Worm (Caenorhabditis elegans) whole organism, L4 larva: Measurements from ENCODE around the gene T11F9.21.

Source experiments
- F10B5.3 ChIP-seq: sonication (generic microtip); optimal IDR thresholded peaks from 2 replicates; lab custom pipeline; 2016; ENCODE audit warnings: mild to moderate bottlenecking, missing genetic modification characterization, missing compliant biosample characterization
- F37D6.2 ChIP-seq: sonication (generic microtip); optimal IDR thresholded peaks from 2 replicates; lab custom pipeline; 2016; ENCODE audit warnings: mild to moderate bottlenecking, missing genetic modification characterization, missing compliant biosample characterization
- T20F7.1 ChIP-seq: fragments of 200-800 bp; sonication (Bioruptor generic); optimal IDR thresholded peaks from 2 replicates; lab custom pipeline; 2018; ENCODE audit warnings: mild to moderate bottlenecking, missing genetic modification characterization, missing compliant biosample characterization
- Y48G9A.11 ChIP-seq: fragments of 200-800 bp; sonication (Bioruptor generic); IDR thresholded peaks from 2 replicates; pipeline ENCODE4 v1.3.6; 2022; ENCODE audit warnings: missing genetic modification reagents, missing genetic modification characterization, missing compliant biosample characterization
- ZK337.2 ChIP-seq: fragments of 200-800 bp; sonication (Bioruptor generic); IDR thresholded peaks from 2 replicates; pipeline ENCODE4 v1.3.6; 2022; ENCODE audit warnings: missing genetic modification reagents, missing genetic modification characterization, missing compliant biosample characterization
- aly-2 ChIP-seq: sonication (generic microtip); optimal IDR thresholded peaks from 2 replicates; lab custom pipeline; 2018; ENCODE audit warnings: missing biosample characterization, missing genetic modification characterization
- arid-1 ChIP-seq: fragments of 200-800 bp; sonication (Bioruptor generic); conservative IDR thresholded peaks from 2 replicates; pipeline ENCODE4 v1.3.6; 2022; ENCODE audit warnings: missing genetic modification reagents, missing genetic modification characterization, missing compliant biosample characterization
- ceh-44 ChIP-seq: fragments of 200-800 bp; sonication (Bioruptor generic); IDR thresholded peaks from 2 replicates; pipeline ENCODE4 v1.3.6; 2022; ENCODE audit warnings: missing genetic modification reagents, missing genetic modification characterization, missing compliant biosample characterization
- ceh-62 ChIP-seq: sonication (generic microtip); optimal IDR thresholded peaks from 2 replicates; lab custom pipeline; 2017; ENCODE audit warnings: missing biosample characterization, missing genetic modification characterization
- ces-1 ChIP-seq: fragments of 150-350 bp; sonication (generic microtip); optimal IDR thresholded peaks from 4 replicates; lab custom pipeline; 2014; ENCODE audit warnings: missing biosample characterization, missing genetic modification reagents, missing genetic modification characterization
- cey-2 ChIP-seq: sonication (generic microtip); optimal IDR thresholded peaks from 3 replicates; lab custom pipeline; 2017; ENCODE audit warnings: missing genetic modification characterization, mild to moderate bottlenecking, missing compliant biosample characterization, antibody characterized with exemption, borderline replicate concordance; ENCODE audit not compliant: insufficient read depth
- ctbp-1 ChIP-seq: fragments of 200-800 bp; sonication (Bioruptor generic); IDR thresholded peaks from 2 replicates; pipeline ENCODE4 v1.3.6; 2022; ENCODE audit warnings: missing genetic modification reagents, missing genetic modification characterization, missing compliant biosample characterization
- daf-16 ChIP-seq, 3 experiments: sonication (generic microtip); optimal IDR thresholded peaks; 2 replicates each; lab custom pipeline; 2016 to 2017; ENCODE audit warnings: missing genetic modification characterization in 3 of 3, missing genetic modification reagents in 3 of 3, mild to moderate bottlenecking in 2 of 3, missing compliant biosample characterization in 2 of 3, missing biosample characterization in 1 of 3, moderate library complexity in 1 of 3
- daf-8 ChIP-seq: fragments of 200-800 bp; sonication (Bioruptor generic); IDR thresholded peaks from 2 replicates; pipeline ENCODE4 v1.3.6; 2022; ENCODE audit warnings: missing genetic modification characterization, missing compliant biosample characterization
- dmd-6 ChIP-seq: fragments of 200-800 bp; sonication (Bioruptor generic); IDR thresholded peaks from 2 replicates; pipeline ENCODE4 v1.3.6; 2022; ENCODE audit warnings: missing genetic modification reagents, missing genetic modification characterization, missing compliant biosample characterization
- dpl-1 ChIP-seq: fragments of 150-350 bp; optimal IDR thresholded peaks from 2 replicates; lab custom pipeline; 2014; ENCODE audit warnings: missing biosample characterization, missing genetic modification reagents, missing genetic modification characterization
- gei-8 ChIP-seq: fragments of 200-800 bp; sonication (Bioruptor generic); optimal IDR thresholded peaks from 2 replicates; lab custom pipeline; 2018; ENCODE audit warnings: mild to moderate bottlenecking, missing genetic modification characterization, missing compliant biosample characterization
- hif-1 ChIP-seq, 2 experiments: sonication (generic microtip); optimal IDR thresholded peaks; 2 replicates each; lab custom pipeline; 2016 to 2017; ENCODE audit warnings: missing compliant biosample characterization in 2 of 2, missing genetic modification characterization in 2 of 2, missing genetic modification reagents in 2 of 2, missing genotype in 2 of 2, mild to moderate bottlenecking in 1 of 2
- hmg-1.1 ChIP-seq: fragments of 200-800 bp; sonication (Bioruptor generic); IDR thresholded peaks from 2 replicates; pipeline ENCODE4 v1.3.6; 2022; ENCODE audit warnings: missing genetic modification reagents, missing genetic modification characterization, missing compliant biosample characterization
- lin-38 ChIP-seq: fragments of 200-800 bp; sonication (Bioruptor generic); IDR thresholded peaks from 2 replicates; pipeline ENCODE4 v1.3.6; 2022; ENCODE audit warnings: missing genetic modification reagents, missing genetic modification characterization, missing compliant biosample characterization
- lin-39 ChIP-seq: fragments of 150-350 bp; optimal IDR thresholded peaks from 2 replicates; lab custom pipeline; 2014; ENCODE audit warnings: missing biosample characterization, missing genetic modification reagents, missing genetic modification characterization
- lsy-2 ChIP-seq, 2 experiments: fragments of 150-350 bp in 1 of 2; sonication (generic microtip) in 1 of 2; optimal IDR thresholded peaks; 2 replicates each; lab custom pipeline; 2014 to 2017; ENCODE audit warnings: missing biosample characterization in 2 of 2, missing genetic modification characterization in 2 of 2
- mdl-1 ChIP-seq, 2 experiments: fragments of 150-350 bp in 1 of 2; sonication (generic microtip) in 1 of 2; optimal IDR thresholded peaks; 2 replicates each; lab custom pipeline; 2014 to 2017; ENCODE audit warnings: missing biosample characterization in 2 of 2, missing genetic modification characterization in 2 of 2
- nhr-111 ChIP-seq: fragments of 200-800 bp; sonication (Bioruptor generic); optimal IDR thresholded peaks from 2 replicates; lab custom pipeline; 2018; ENCODE audit warnings: mild to moderate bottlenecking, missing genetic modification characterization, missing compliant biosample characterization
- nhr-28 ChIP-seq: fragments of 150-350 bp; optimal IDR thresholded peaks from 2 replicates; lab custom pipeline; 2014; ENCODE audit warnings: missing biosample characterization, missing genetic modification characterization
- pha-4 ChIP-seq, 2 experiments: fragments of 150-350 bp in 1 of 2; fragments of 200-800 bp in 1 of 2; sonication (Bioruptor generic) in 1 of 2; IDR thresholded peaks in 1 of 2; optimal IDR thresholded peaks in 1 of 2; 2 replicates each; pipeline versions ENCODE4 v1.3.6 to Lab custom; 2014 to 2022; ENCODE audit warnings: missing genetic modification characterization in 2 of 2, missing genetic modification reagents in 2 of 2, missing biosample characterization in 1 of 2, missing compliant biosample characterization in 1 of 2
- pqm-1 ChIP-seq: sonication (generic microtip); optimal IDR thresholded peaks from 2 replicates; lab custom pipeline; 2017; ENCODE audit warnings: missing biosample characterization, missing genetic modification characterization
- spr-1 ChIP-seq: sonication (generic microtip); optimal IDR thresholded peaks from 2 replicates; lab custom pipeline; 2016; ENCODE audit warnings: mild to moderate bottlenecking, missing genetic modification characterization, missing compliant biosample characterization
- spr-3 ChIP-seq: fragments of 200-800 bp; sonication (Bioruptor generic); optimal IDR thresholded peaks from 2 replicates; lab custom pipeline; 2018; ENCODE audit warnings: mild to moderate bottlenecking, missing genetic modification characterization, missing compliant biosample characterization
- tra-1 ChIP-seq: fragments of 200-800 bp; sonication (Bioruptor generic); IDR thresholded peaks from 2 replicates; pipeline ENCODE4 v1.3.6; 2022; ENCODE audit warnings: missing genetic modification reagents, missing genetic modification characterization, missing compliant biosample characterization
- unc-62 ChIP-seq, 3 experiments: fragments of 150-350 bp in 1 of 3; sonication (generic microtip); optimal IDR thresholded peaks in 2 of 3; peaks in 1 of 3; 1 replicate in 1 of 3; 2 replicates in 2 of 3; lab custom pipeline; 2014 to 2017; ENCODE audit warnings: missing biosample characterization in 3 of 3, missing genetic modification characterization in 3 of 3, missing genetic modification reagents in 3 of 3, missing genotype in 1 of 3
- zip-11 ChIP-seq: fragments of 200-800 bp; sonication (Bioruptor generic); IDR thresholded peaks from 2 replicates; pipeline ENCODE4 v1.3.6; 2022; ENCODE audit warnings: missing genetic modification characterization, missing compliant biosample characterization
- ztf-7 ChIP-seq: fragments of 150-350 bp; optimal IDR thresholded peaks from 2 replicates; lab custom pipeline; 2014; ENCODE audit warnings: missing biosample characterization, missing genetic modification characterization

T11F9.21 gene

ce11 chrV:11513432-11513831, 20.9 kb downstream of the T11F9.21 start, which contains the start of gene C55A6.3:
TSS of gene C55A6.3 (minus strand) at chrV:11513532.
- TF ChIP-seq ztf-7 (tag; lab: Kevin White, UChicago) (no peak), unc-62 (GFP tag; optimal IDR thresholded peaks at IDR 0.05 in 1 of 2; lab: Kevin White, UChicago) (peak in 1 of 2 experiments; percentile 34), unc-62 (tag; optimal IDR thresholded peaks at IDR 0.05; lab: Kevin White, UChicago) (no peak), daf-16 (GFP tag; optimal IDR thresholded peaks at IDR 0.05; lab: Kevin White, UChicago) (no peak), daf-16 (tag; optimal IDR thresholded peaks at IDR 0.05; lab: Kevin White, UChicago) (peak; percentile 9)
- TF ChIP-seq, all 104 proteins: peak for 2

ce11 chrV:11514677-11515076, 22.1 kb downstream of the T11F9.21 start, which contains the start of gene C55A6.6:
TSS of gene C55A6.6 (minus strand) at chrV:11514737.
- TF ChIP-seq ZK337.2 (GFP tag; lab: Robert Waterston, UW) (no peak), pqm-1 (tag; lab: Kevin White, UChicago) (peak; percentile 4), daf-16 (GFP tag; optimal IDR thresholded peaks at IDR 0.05; lab: Kevin White, UChicago) (no peak), daf-16 (tag; optimal IDR thresholded peaks at IDR 0.05; lab: Kevin White, UChicago) (peak; percentile 15), nhr-28 (tag; lab: Kevin White, UChicago) (peak; percentile 81)

ce11 chrV:11515145-11515544, 22.6 kb downstream of the T11F9.21 start:
- peak in 1 of 2 experiments; percentile 98 for TF ChIP-seq unc-62 (GFP tag; optimal IDR thresholded peaks at IDR 0.05 in 1 of 2; lab: Kevin White, UChicago)
- no peak for TF ChIP-seq unc-62 (tag; optimal IDR thresholded peaks at IDR 0.05; lab: Kevin White, UChicago)
- TF ChIP-seq ZK337.2 (GFP tag; lab: Robert Waterston, UW): no peak

ce11 chrV:11516141-11516591, 23.6 kb downstream of the T11F9.21 start, which contains the start of gene sdz-8:
TSS of gene sdz-8 (minus strand) at chrV:11516191.
- TF ChIP-seq nhr-28 (tag; lab: Kevin White, UChicago): peak; percentile 76
- no peak for TF ChIP-seq daf-16 (GFP tag; optimal IDR thresholded peaks at IDR 0.05; lab: Kevin White, UChicago)
- TF ChIP-seq daf-16 (tag; optimal IDR thresholded peaks at IDR 0.05; lab: Kevin White, UChicago): peak; percentile 44
- no peak for TF ChIP-seq tra-1

- TF ChIP-seq cey-2 (tag; lab: Kevin White, UChicago) (no peak), lin-38 (GFP tag; lab: Robert Waterston, UW) (no peak), F10B5.3 (tag; lab: Kevin White, UChicago) (no peak), ztf-7 (tag; lab: Kevin White, UChicago) (no peak), aly-2 (tag; lab: Kevin White, UChicago) (no peak), Y48G9A.11 (no peak), spr-3 (GFP tag; lab: Kevin White, UChicago) (no peak), ctbp-1 (GFP tag; lab: Robert Waterston, UW) (no peak), ceh-44 (no peak), F37D6.2 (tag; lab: Kevin White, UChicago) (no peak), nhr-111 (GFP tag; lab: Kevin White, UChicago) (no peak), hif-1 (tag; optimal IDR thresholded peaks at IDR 0.05; lab: Kevin White, UChicago) (no peak), pha-4 (GFP tag; IDR thresholded peaks at IDR 0.05; lab: Robert Waterston, UW) (no peak), pha-4 (tag; optimal IDR thresholded peaks at IDR 0.05; lab: Kevin White, UChicago) (no peak), lin-39 (no peak), zip-11 (GFP tag; lab: Robert Waterston, UW) (no peak), ces-1 (GFP tag; lab: Kevin White, UChicago) (no peak), gei-8 (GFP tag; lab: Kevin White, UChicago) (no peak), dmd-6 (no peak), dpl-1 (GFP tag; lab: Kevin White, UChicago) (no peak), daf-8 (GFP tag; lab: Robert Waterston, UW) (no peak)
Observed at ce11 chrV:11517789-11518188, 25.2 kb downstream of the T11F9.21 start, which contains the start of gene C55A6.4. TSS of gene C55A6.4 (minus strand) at chrV:11517889.

ce11 chrV:11520215-11520614, 27.7 kb downstream of the T11F9.21 start, which contains the start of the genes C55A6.11 and C55A6.7:
TSS of gene C55A6.11 (plus strand) at chrV:11520515.
TSS of gene C55A6.7 (minus strand) at chrV:11520530.
- TF ChIP-seq ceh-44 (no peak), ceh-62 (tag; lab: Kevin White, UChicago) (no peak), mdl-1 (tag; optimal IDR thresholded peaks at IDR 0.05; lab: Kevin White, UChicago) (no peak), daf-16 (GFP tag; optimal IDR thresholded peaks at IDR 0.05; lab: Kevin White, UChicago) (no peak), daf-16 (tag; optimal IDR thresholded peaks at IDR 0.05; lab: Kevin White, UChicago) (peak; percentile 29), lsy-2 (tag; optimal IDR thresholded peaks at IDR 0.05; lab: Kevin White, UChicago) (no peak), spr-1 (tag; lab: Kevin White, UChicago) (no peak), arid-1 (GFP tag; lab: Robert Waterston, UW) (no peak), unc-62 (GFP tag; optimal IDR thresholded peaks at IDR 0.05 in 1 of 2; lab: Kevin White, UChicago) (peak in 1 of 2 experiments; percentile 86), unc-62 (tag; optimal IDR thresholded peaks at IDR 0.05; lab: Kevin White, UChicago) (no peak), hmg-1.1 (no peak), T20F7.1 (no peak)
